Fruit fly (Drosophila melanogaster): ENCODE data around the gene Prosbeta3.

DNA sequence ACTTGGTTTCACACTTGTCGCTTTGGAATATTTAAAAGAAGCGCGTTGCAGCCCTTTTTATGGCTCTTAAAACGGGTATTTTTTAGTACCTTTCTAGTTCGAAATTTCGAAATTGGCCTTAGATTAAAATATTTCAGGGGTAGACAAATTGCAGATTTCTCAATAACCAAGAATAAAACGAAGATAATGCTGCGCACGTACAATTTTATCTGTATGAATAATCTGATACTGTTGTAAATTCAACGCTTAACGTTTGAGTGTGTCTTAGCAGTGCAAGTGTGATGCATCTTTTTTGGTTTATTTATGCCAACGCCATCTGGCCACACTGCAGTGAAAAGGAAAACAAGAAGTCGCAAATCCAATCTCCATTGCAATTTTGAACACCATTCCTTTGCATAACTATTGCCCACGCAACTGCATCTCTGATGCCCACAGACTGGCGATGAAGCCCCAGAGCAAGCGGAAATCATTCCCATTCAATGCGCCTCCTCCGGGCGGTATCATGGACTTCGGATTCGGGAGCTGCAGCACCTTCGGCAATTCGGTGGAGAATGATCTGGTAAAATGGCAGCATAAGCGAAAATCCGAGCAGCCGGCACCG is 44.6 kb upstream of the Prosbeta3 start, which contains the start of gene Nmdmc:
- no peak for TF ChIP-seq gcm (GFP tag; optimal IDR thresholded peaks at IDR 0.05)
- no peak for TF ChIP-seq pfk (GFP tag; optimal IDR thresholded peaks at IDR 0.05)
- TF ChIP-seq CG12071 (GFP tag; optimal IDR thresholded peaks at IDR 0.05): no peak
- no peak for TF ChIP-seq vvl (GFP tag; IDR thresholded peaks at IDR 0.05)
- TF ChIP-seq usp (GFP tag; optimal IDR thresholded peaks at IDR 0.05): no peak
- no peak for TF ChIP-seq fru (optimal IDR thresholded peaks at IDR 0.05)
- no peak for TF ChIP-seq CG10979 (tag; optimal IDR thresholded peaks at IDR 0.05)
- TF ChIP-seq ken (GFP tag; IDR thresholded peaks at IDR 0.05): no peak
- TF ChIP-seq CG12104 (GFP tag; optimal IDR thresholded peaks at IDR 0.05): no peak
- TF ChIP-seq prd (optimal IDR thresholded peaks at IDR 0.05): no peak
- TF ChIP-seq prd (GFP tag; IDR thresholded peaks at IDR 0.05): no peak
- TF ChIP-seq CG17802 (tag; optimal IDR thresholded peaks at IDR 0.05): no peak
- no peak for TF ChIP-seq CG11504 (tag; optimal IDR thresholded peaks at IDR 0.05)
- no peak for TF ChIP-seq scrt (GFP tag; optimal IDR thresholded peaks at IDR 0.05)

Measured in whole organism, embryonic.